Worm (Caenorhabditis elegans) whole organism, mixed stage, embryonic: Measurements from ENCODE around the gene scpl-4.

Experiments used
- blmp-1 ChIP-seq: fragments of 150-350 bp; optimal IDR thresholded peaks from 2 replicates; lab custom pipeline; 2014; ENCODE audit warnings: missing biosample characterization, missing genetic modification characterization
- ceh-83 ChIP-seq: fragments of 200-800 bp; sonication (Bioruptor generic); optimal IDR thresholded peaks from 2 replicates; lab custom pipeline; 2018; ENCODE audit warnings: mild to moderate bottlenecking, missing genetic modification characterization, missing compliant biosample characterization
- ces-1 ChIP-seq: fragments of 150-350 bp; optimal IDR thresholded peaks from 2 replicates; lab custom pipeline; 2014; ENCODE audit warnings: missing biosample characterization, missing genetic modification reagents, missing genetic modification characterization
- elt-3 ChIP-seq: fragments of 150-350 bp; optimal IDR thresholded peaks from 2 replicates; lab custom pipeline; 2014; ENCODE audit warnings: missing biosample characterization, missing genetic modification characterization
- lin-13 ChIP-seq: fragments of 150-350 bp; optimal IDR thresholded peaks from 2 replicates; lab custom pipeline; 2014; ENCODE audit warnings: missing biosample characterization, missing genetic modification characterization
- mls-2 ChIP-seq: sonication (generic microtip); optimal IDR thresholded peaks from 2 replicates; lab custom pipeline; 2016; ENCODE audit warnings: mild to moderate bottlenecking, missing genetic modification characterization, moderate library complexity, missing compliant biosample characterization
- pha-4 ChIP-seq: fragments of 150-350 bp; optimal IDR thresholded peaks from 2 replicates; lab custom pipeline; 2018; ENCODE audit warnings: missing biosample characterization, missing genetic modification reagents, missing genetic modification characterization
- snpc-4 ChIP-seq: fragments of 150-350 bp; optimal IDR thresholded peaks from 2 replicates; lab custom pipeline; 2014; ENCODE audit warnings: missing biosample characterization, missing genetic modification characterization
- tbx-8 ChIP-seq: fragments of 200-800 bp; sonication (Bioruptor generic); optimal IDR thresholded peaks from 2 replicates; lab custom pipeline; 2018; ENCODE audit warnings: mild to moderate bottlenecking, missing genetic modification characterization, moderate library complexity, missing compliant biosample characterization
- ztf-11 ChIP-seq: fragments of 150-350 bp; optimal IDR thresholded peaks from 2 replicates; lab custom pipeline; 2014; ENCODE audit warnings: missing biosample characterization, missing genetic modification characterization

ce11 chrV:10640977-10641376 lies 42.1 kb downstream of the scpl-4 start:
- TF ChIP-seq mls-2 (tag; lab: Kevin White, UChicago) (no peak), snpc-4 (tag; lab: Kevin White, UChicago) (no peak), tbx-8 (no peak), pha-4 (tag; lab: Kevin White, UChicago) (no peak), blmp-1 (tag; lab: Kevin White, UChicago) (no peak), lin-13 (tag; lab: Kevin White, UChicago) (no peak), elt-3 (no peak), ztf-11 (no peak), ces-1 (peak; percentile 9), ceh-83 (GFP tag; lab: Kevin White, UChicago) (no peak)
